Fruit fly (Drosophila melanogaster): ENCODE data around the gene Doc3.

The Doc3 gene

dm6 chr3L:8978678-8979413 lies 26.1 kb upstream of the Doc3 start (continued):
- TF ChIP-seq Adf1 (GFP tag; IDR thresholded peaks at IDR 0.05) (peak; percentile 11; the same call in 1 of the 2 replicates), az2 (GFP tag; optimal IDR thresholded peaks at IDR 0.05) (peak; percentile 40), slbo (GFP tag; IDR thresholded peaks at IDR 0.05) (no peak), wor (GFP tag; IDR thresholded peaks at IDR 0.05) (no peak), CG1602 (GFP tag; optimal IDR thresholded peaks at IDR 0.05) (no peak), CG2889 (GFP tag; IDR thresholded peaks at IDR 0.05) (no peak), Fer1 (GFP tag; optimal IDR thresholded peaks at IDR 0.05) (peak; percentile 39), CG1529 (GFP tag; optimal IDR thresholded peaks at IDR 0.05) (peak; percentile 12), ro (GFP tag; IDR thresholded peaks at IDR 0.05) (no peak), E2f1 (GFP tag; IDR thresholded peaks at IDR 0.05) (0 out of 2 replicates have a peak, but pooled peaks have one; percentile 14), cad (GFP tag; optimal IDR thresholded peaks at IDR 0.05) (no peak), CG2678 (tag; optimal IDR thresholded peaks at IDR 0.05) (no peak), CG7357 (GFP tag; IDR thresholded peaks at IDR 0.05) (0 out of 3 replicates have a peak, but pooled peaks have one; percentile 13), salm (tag; optimal IDR thresholded peaks at IDR 0.05) (no peak), row (GFP tag; IDR thresholded peaks at IDR 0.05) (peak; percentile 49; the same call in 2 of the 3 replicates), Sox100B (GFP tag; optimal IDR thresholded peaks at IDR 0.05) (no peak), ttk (GFP tag; IDR thresholded peaks at IDR 0.05) (peak; percentile 51), CG4820 (GFP tag; optimal IDR thresholded peaks at IDR 0.05) (no peak), pho (GFP tag; optimal IDR thresholded peaks at IDR 0.05) (no peak), ATbp (GFP tag; optimal IDR thresholded peaks at IDR 0.05) (peak; percentile 40), CG34376 (GFP tag; optimal IDR thresholded peaks at IDR 0.05) (peak; percentile 47), en (GFP tag; optimal IDR thresholded peaks at IDR 0.05) (no peak), CG3995 (GFP tag; optimal IDR thresholded peaks at IDR 0.05) (no peak), CG17829 (tag; optimal IDR thresholded peaks at IDR 0.05) (no peak), CG12299 (tag; optimal IDR thresholded peaks at IDR 0.05) (no peak), zen2 (GFP tag; IDR thresholded peaks at IDR 0.05; ENCODE audit: partially characterized antibody) (peak; percentile 17; the same call in 1 of the 3 replicates), HLH54F (GFP tag; optimal IDR thresholded peaks at IDR 0.05) (no peak), Awh (GFP tag; IDR thresholded peaks at IDR 0.05) (no peak), hkb (optimal IDR thresholded peaks at IDR 0.05) (no peak), hkb (GFP tag; IDR thresholded peaks at IDR 0.05) (0 out of 2 replicates have a peak, but pooled peaks have one; percentile 8), CG4424 (GFP tag; optimal IDR thresholded peaks at IDR 0.05) (no peak), jumu (GFP tag; optimal IDR thresholded peaks at IDR 0.05) (no peak), dm (GFP tag; optimal IDR thresholded peaks at IDR 0.05) (no peak), CG8089 (GFP tag; optimal IDR thresholded peaks at IDR 0.05) (no peak), gce (GFP tag; IDR thresholded peaks at IDR 0.05) (0 out of 3 replicates have a peak, but pooled peaks have one; percentile 39), Opbp (GFP tag; IDR thresholded peaks at IDR 0.05; ENCODE audit: partially characterized antibody) (no peak), TFAM (GFP tag; optimal IDR thresholded peaks at IDR 0.05) (no peak), Trl (optimal IDR thresholded peaks at IDR 0.05) (peak; percentile 83 to 89), Trl (GFP tag; optimal IDR thresholded peaks at IDR 0.05) (no peak), klu (GFP tag; IDR thresholded peaks at IDR 0.05) (no peak), dan (GFP tag; IDR thresholded peaks at IDR 0.05) (no peak), Drgx (GFP tag; IDR thresholded peaks at IDR 0.05) (peak; percentile 73), CG15479 (GFP tag; optimal IDR thresholded peaks at IDR 0.05) (peak; percentile 85), CG10543 (GFP tag; optimal IDR thresholded peaks at IDR 0.05) (peak; percentile 22), HLH3B (GFP tag; IDR thresholded peaks at IDR 0.05) (peak; percentile 32; the same call in 1 of the 2 replicates), esg (GFP tag; conservative IDR thresholded peaks at IDR 0.05) (peak; percentile 25; the same call in 1 of the 2 replicates), Dp (GFP tag; optimal IDR thresholded peaks at IDR 0.05) (no peak), CG9932 (GFP tag; IDR thresholded peaks at IDR 0.05) (no peak), CG13624 (GFP tag; optimal IDR thresholded peaks at IDR 0.05) (no peak), CG18262 (tag; optimal IDR thresholded peaks at IDR 0.05) (peak; percentile 14), gem (tag; optimal IDR thresholded peaks at IDR 0.05) (peak; percentile 46)

Data from whole organism, embryonic.